Worm (Caenorhabditis elegans): ENCODE data around the gene str-33.

DNA sequence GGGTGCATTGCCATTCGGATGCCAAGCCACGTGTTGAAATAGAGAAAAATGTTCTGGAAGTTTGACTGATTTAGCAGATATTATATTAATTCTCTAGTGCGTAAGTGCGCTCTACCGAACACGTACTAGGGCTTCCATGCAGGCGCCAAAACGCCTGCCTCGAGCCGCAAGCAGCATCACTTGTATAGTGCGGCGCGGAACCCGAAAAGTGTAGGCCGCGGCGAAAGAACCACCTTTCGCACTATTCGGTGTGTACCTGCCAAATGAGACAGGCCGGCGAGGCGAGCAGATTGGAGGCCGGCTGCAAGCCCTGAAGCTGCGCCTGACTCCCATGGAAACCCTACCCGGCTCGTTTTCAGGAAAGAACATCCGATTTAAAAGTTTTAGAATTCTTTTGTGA is 11.3 kb downstream of the str-33 start:
- TF ChIP-seq pqm-1 (tag; optimal IDR thresholded peaks at IDR 0.05) (no peak), hlh-15 (tag; optimal IDR thresholded peaks at IDR 0.05) (no peak), dmd-4 (tag; optimal IDR thresholded peaks at IDR 0.05; ENCODE audit: borderline replicate concordance) (no peak), npax-4 (tag; optimal IDR thresholded peaks at IDR 0.05) (no peak), odd-2 (tag; optimal IDR thresholded peaks at IDR 0.05) (no peak), sox-4 (tag; optimal IDR thresholded peaks at IDR 0.05) (no peak), tbx-2 (tag; optimal IDR thresholded peaks at IDR 0.05) (no peak), fkh-10 (GFP tag; optimal IDR thresholded peaks at IDR 0.05) (no peak), ama-1 (optimal IDR thresholded peaks at IDR 0.05) (no peak), pros-1 (tag; optimal IDR thresholded peaks at IDR 0.05) (no peak), nfya-1 (tag; optimal IDR thresholded peaks at IDR 0.05) (no peak)

Measured in whole organism, late embryonic.